Worm (Caenorhabditis elegans): ENCODE results near the gene C05B5.1.

C05B5.1 gene

DNA sequence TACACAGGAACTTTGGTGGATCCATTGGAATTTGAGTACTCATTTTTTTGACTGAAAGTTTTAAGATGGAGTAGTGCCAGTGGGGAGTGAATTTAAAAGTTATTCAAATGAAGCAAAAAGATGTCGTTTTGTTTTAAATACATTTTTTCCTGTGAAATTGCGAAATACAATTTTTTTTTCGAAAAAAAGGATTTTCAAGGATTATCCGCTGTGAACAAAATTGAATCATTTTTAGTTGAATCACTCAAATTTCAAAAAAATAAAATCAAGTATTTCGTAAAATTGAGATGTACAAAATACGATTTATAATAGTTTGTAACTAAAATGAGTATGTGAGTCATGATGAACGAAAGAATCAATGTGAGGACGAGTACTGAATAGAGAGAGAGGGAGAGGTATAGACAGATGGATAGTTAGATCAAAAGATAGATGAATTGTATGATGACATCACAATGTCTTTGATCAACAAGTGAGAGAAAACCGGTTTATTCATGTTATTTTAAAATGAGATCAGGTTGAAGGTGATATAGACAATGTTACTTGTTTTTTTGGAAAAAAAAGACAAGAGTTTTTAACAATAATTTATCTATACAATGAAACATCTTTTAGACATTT is 18.6 kb upstream of the C05B5.1 start, which contains the start of gene C05B5.8:
Gene C05B5.8 (minus strand): TSS at position 51 of the 615 bp plus-strand sequence.
- TF ChIP-seq dpl-1 (GFP tag; optimal IDR thresholded peaks at IDR 0.05) (peak in 2 of 3 experiments; percentile 8 to 10), grh-1 (GFP tag; IDR thresholded peaks at IDR 0.05) (peak; percentile 97), nhr-20 (tag; optimal IDR thresholded peaks at IDR 0.05) (peak; percentile 71), nhr-12 (tag; optimal IDR thresholded peaks at IDR 0.05) (no peak), efl-3 (GFP tag; optimal IDR thresholded peaks at IDR 0.05) (no peak), fkh-8 (tag; optimal IDR thresholded peaks at IDR 0.05) (no peak), nhr-28 (tag; optimal IDR thresholded peaks at IDR 0.05) (no peak), isw-1 (GFP tag; IDR thresholded peaks at IDR 0.05) (no peak), unc-130 (tag; optimal IDR thresholded peaks at IDR 0.05) (no peak), sup-37 (GFP tag; optimal IDR thresholded peaks at IDR 0.05) (no peak), lsy-2 (tag; optimal IDR thresholded peaks at IDR 0.05) (peak; percentile 12 to 53), ceh-63 (GFP tag; optimal IDR thresholded peaks at IDR 0.05) (no peak), F16B12.6 (tag; optimal IDR thresholded peaks at IDR 0.05) (no peak), nhr-85 (tag) (peak; percentile 97), sox-4 (tag; optimal IDR thresholded peaks at IDR 0.05) (no peak), mdl-1 (tag; optimal IDR thresholded peaks at IDR 0.05) (no peak), nhr-71 (tag; optimal IDR thresholded peaks at IDR 0.05) (peak; percentile 73), mep-1 (tag; optimal IDR thresholded peaks at IDR 0.05) (peak; percentile 13), Y116A8C.19 (tag; optimal IDR thresholded peaks at IDR 0.05; ENCODE audit: borderline replicate concordance) (no peak), nhr-237 (tag; optimal IDR thresholded peaks at IDR 0.05) (no peak), nhr-47 (tag; optimal IDR thresholded peaks at IDR 0.05) (no peak), nhr-90 (tag; optimal IDR thresholded peaks at IDR 0.05; ENCODE audit: poor library complexity) (peak; percentile 57), nhr-19 (GFP tag; conservative IDR thresholded peaks at IDR 0.05) (peak; percentile 44), lin-14 (GFP tag; optimal IDR thresholded peaks at IDR 0.05) (peak; percentile 86), snu-23 (GFP tag; optimal IDR thresholded peaks at IDR 0.05) (peak; percentile 74), C34B4.2 (tag; optimal IDR thresholded peaks at IDR 0.05) (no peak), C16A3.4 (tag; optimal IDR thresholded peaks at IDR 0.05) (peak; percentile 34), lir-3 (tag; optimal IDR thresholded peaks at IDR 0.05; ENCODE audit: poor library complexity) (peak; percentile 20), lin-15B (tag; optimal IDR thresholded peaks at IDR 0.05) (no peak), fos-1 (tag; optimal IDR thresholded peaks at IDR 0.05) (no peak), elt-3 (tag; optimal IDR thresholded peaks at IDR 0.05) (peak in 3 of 6 experiments; percentile 31 to 58 (median 39)), efl-1 (optimal IDR thresholded peaks at IDR 0.05) (peak in 1 of 2 experiments; percentile 28), efl-1 (GFP tag; optimal IDR thresholded peaks at IDR 0.05 in 1 of 2) (peak in 1 of 2 experiments; percentile 59), blmp-1 (tag; optimal IDR thresholded peaks at IDR 0.05) (peak; percentile 46), lin-35 (GFP tag; optimal IDR thresholded peaks at IDR 0.05) (peak in 1 of 2 experiments; percentile 31), vab-15 (tag; optimal IDR thresholded peaks at IDR 0.05) (peak; percentile 49), ztf-11 (tag; optimal IDR thresholded peaks at IDR 0.05) (no peak)

DNA sequence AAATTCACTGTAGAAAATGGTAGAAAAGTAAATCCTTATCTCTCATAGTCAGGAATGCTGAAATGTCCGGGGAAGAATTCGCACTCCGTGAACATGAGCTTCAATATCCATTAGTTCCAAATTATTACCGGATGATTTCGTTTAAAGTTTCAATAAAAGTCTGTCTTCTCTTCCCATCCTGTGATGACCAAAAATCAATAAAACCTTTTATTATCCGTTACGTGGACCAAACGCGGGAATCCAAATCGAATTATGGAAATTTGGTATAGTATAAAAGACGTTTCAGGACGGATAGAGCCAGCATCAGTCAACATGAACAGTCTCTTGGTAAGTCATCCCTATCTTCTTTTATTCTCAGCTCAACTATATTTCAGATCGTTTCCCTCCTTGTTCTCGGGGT is 16.0 kb upstream of the C05B5.1 start, which contains the start of gene C05B5.11:
Gene C05B5.11 (plus strand): TSS at position 301 of the 400 bp plus-strand sequence.
- TF ChIP-seq nhr-28 (tag; optimal IDR thresholded peaks at IDR 0.05) (no peak), F16B12.6 (tag; optimal IDR thresholded peaks at IDR 0.05) (no peak), dsc-1 (tag; optimal IDR thresholded peaks at IDR 0.05) (no peak), ceh-88 (GFP tag; IDR thresholded peaks at IDR 0.05) (no peak), fkh-8 (tag; optimal IDR thresholded peaks at IDR 0.05) (no peak), ceh-82 (tag; optimal IDR thresholded peaks at IDR 0.05) (no peak), mab-9 (GFP tag; IDR thresholded peaks at IDR 0.05) (no peak), ceh-8 (GFP tag; optimal IDR thresholded peaks at IDR 0.05) (no peak), sup-37 (GFP tag; optimal IDR thresholded peaks at IDR 0.05) (no peak)

Data from whole organism, L1 larva.